Fruit fly (Drosophila melanogaster): ENCODE data around the gene CG33640.

The CG33640 gene

dm6 chr2L:13570982-13571426, 43.4 kb downstream of the CG33640 start:
- TF ChIP-seq CG8478 (optimal IDR thresholded peaks at IDR 0.05) (no peak), EcR (GFP tag; optimal IDR thresholded peaks at IDR 0.05) (no peak), usp (GFP tag; optimal IDR thresholded peaks at IDR 0.05) (no peak), Dll (optimal IDR thresholded peaks at IDR 0.05) (no peak), psq (optimal IDR thresholded peaks at IDR 0.05) (no peak), pan (optimal IDR thresholded peaks at IDR 0.05) (no peak)

- TF ChIP-seq CG8478 (optimal IDR thresholded peaks at IDR 0.05) = no peak
- TF ChIP-seq EcR (GFP tag; optimal IDR thresholded peaks at IDR 0.05) = no peak
- TF ChIP-seq pan (optimal IDR thresholded peaks at IDR 0.05) = peak; percentile 70
Observed at dm6 chr2L:13571791-13572451, 44.3 kb downstream of the CG33640 start.
